Fruit fly (Drosophila melanogaster): Measurements from ENCODE around the gene CG3916.

The CG3916 gene

DNA sequence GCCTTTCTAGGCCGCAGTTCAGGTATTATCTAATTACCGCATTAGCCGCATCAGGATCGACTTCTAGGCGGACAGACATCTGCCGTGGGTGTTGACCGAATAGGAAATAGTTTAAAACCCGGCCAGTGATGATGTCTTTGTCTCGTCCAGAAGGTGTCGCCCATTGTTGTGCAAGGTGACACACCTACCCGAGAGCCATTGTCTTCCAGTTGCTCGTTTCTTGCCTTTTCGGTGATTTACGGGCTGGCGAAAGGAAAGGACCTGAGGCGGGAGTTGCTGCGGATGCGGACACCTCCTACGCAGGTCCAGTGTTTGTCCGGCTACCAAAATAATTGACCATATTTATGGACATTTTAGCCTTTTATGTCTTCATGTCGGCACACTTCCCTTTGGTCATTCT is 19.0 kb downstream of the CG3916 start:
- TF ChIP-seq CG6808 (GFP tag; optimal IDR thresholded peaks at IDR 0.05) (no peak), Lpt (GFP tag; optimal IDR thresholded peaks at IDR 0.05) (no peak), pdm3 (GFP tag; optimal IDR thresholded peaks at IDR 0.05) (no peak), Ets21C (GFP tag; optimal IDR thresholded peaks at IDR 0.05) (no peak), Ets96B (tag; optimal IDR thresholded peaks at IDR 0.05) (no peak), dsx (GFP tag; optimal IDR thresholded peaks at IDR 0.05; ENCODE audit: poor library complexity, severe bottlenecking) (no peak), Smox (GFP tag; optimal IDR thresholded peaks at IDR 0.05) (no peak)

DNA sequence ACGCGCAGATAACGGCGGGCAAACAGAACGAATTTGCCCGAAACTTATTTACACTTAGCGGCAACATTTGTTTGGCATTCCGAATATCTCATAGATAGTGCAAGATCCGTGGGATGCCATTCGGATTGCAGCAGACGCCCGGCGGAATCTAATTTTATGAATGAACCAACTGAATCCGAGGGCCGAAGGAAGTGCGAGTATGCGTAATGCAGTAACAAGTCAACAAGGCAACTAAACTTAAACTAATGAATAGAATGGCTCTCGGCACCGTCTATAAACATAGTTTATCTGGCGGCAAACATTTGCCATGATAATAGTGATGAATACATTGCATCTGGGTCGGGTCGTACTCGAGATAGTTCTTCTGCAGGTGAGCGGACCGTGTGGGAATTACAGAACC is 21.0 kb downstream of the CG3916 start:
- no peak for TF ChIP-seq ss (GFP tag; optimal IDR thresholded peaks at IDR 0.05)
- TF ChIP-seq dsx (GFP tag; optimal IDR thresholded peaks at IDR 0.05; ENCODE audit: poor library complexity, severe bottlenecking), result no peak
- peak; percentile 73 for TF ChIP-seq fkh (GFP tag; optimal IDR thresholded peaks at IDR 0.05)
- TF ChIP-seq CG10631 (GFP tag; optimal IDR thresholded peaks at IDR 0.05), result no peak
- TF ChIP-seq Sox15 (GFP tag; optimal IDR thresholded peaks at IDR 0.05), result no peak

DNA sequence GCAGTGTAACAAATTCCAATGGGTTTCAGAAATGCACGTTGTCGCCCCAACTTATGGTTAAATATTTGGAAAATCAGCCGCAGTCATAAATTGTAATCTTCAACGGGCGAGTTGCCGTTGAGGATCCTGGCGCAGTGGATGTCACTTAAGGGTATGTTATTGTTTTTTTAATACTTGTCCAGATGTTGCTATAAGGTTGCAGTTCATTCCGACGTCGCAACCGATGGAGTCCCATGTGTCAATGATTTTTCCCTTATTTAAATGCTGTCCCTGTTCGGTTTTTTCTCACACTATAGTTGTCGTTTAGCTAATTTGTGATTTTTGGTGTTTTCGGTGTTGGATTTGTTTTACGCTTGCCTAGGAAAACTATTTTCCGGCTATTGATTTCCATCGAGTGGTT is 22.3 kb downstream of the CG3916 start:
- TF ChIP-seq svp (GFP tag) (no peak), CG4318 (GFP tag; optimal IDR thresholded peaks at IDR 0.05) (no peak), CG3032 (tag; optimal IDR thresholded peaks at IDR 0.05) (no peak), Ets21C (GFP tag; optimal IDR thresholded peaks at IDR 0.05) (no peak), CG6808 (GFP tag; optimal IDR thresholded peaks at IDR 0.05) (no peak), vri (GFP tag; optimal IDR thresholded peaks at IDR 0.05) (no peak), CG6163 (GFP tag; IDR thresholded peaks at IDR 0.05) (no peak), Hr39 (GFP tag; optimal IDR thresholded peaks at IDR 0.05) (no peak), esn (GFP tag; optimal IDR thresholded peaks at IDR 0.05) (no peak), net (GFP tag; optimal IDR thresholded peaks at IDR 0.05) (no peak), cyc (GFP tag; optimal IDR thresholded peaks at IDR 0.05) (no peak), salr (GFP tag; optimal IDR thresholded peaks at IDR 0.05) (no peak), CG15336 (GFP tag; IDR thresholded peaks at IDR 0.05) (no peak), Eip75B (GFP tag; optimal IDR thresholded peaks at IDR 0.05) (no peak), Lpt (GFP tag; optimal IDR thresholded peaks at IDR 0.05) (no peak), CG11294 (GFP tag; IDR thresholded peaks at IDR 0.05) (no peak), CG10669 (GFP tag; optimal IDR thresholded peaks at IDR 0.05) (no peak), ss (GFP tag; optimal IDR thresholded peaks at IDR 0.05) (no peak)

DNA sequence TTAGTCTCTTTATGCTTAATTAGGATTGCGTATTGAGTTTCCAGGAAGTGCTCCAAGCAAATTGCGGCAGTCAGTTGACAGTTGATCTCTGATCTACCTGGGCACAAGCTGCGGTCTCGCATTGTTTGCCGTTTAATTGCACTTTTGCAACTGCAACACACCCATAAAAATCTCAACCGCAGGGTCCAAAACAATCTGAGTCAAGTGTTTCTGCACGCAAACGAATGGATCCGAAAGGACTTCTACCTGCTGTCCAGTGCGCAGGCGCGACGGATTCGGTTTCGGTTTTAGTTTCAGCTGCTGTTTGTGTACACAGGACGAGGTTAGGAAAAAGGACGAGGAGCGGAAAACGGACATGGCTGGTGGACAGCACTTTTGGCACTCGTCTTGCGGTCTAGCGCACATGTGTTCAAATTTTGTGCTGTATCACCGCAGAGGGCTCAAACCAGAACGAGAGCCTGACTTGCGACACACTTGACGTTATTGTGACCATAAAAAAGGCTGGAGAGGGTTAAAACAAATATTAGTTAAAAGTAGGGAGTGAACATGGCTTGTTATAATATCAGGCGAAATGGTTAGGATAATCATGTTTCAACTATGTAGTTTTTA is 23.3 kb downstream of the CG3916 start:
- TF ChIP-seq net (GFP tag; optimal IDR thresholded peaks at IDR 0.05) (no peak), topi (GFP tag; optimal IDR thresholded peaks at IDR 0.05) (no peak), OdsH (GFP tag; optimal IDR thresholded peaks at IDR 0.05) (no peak), Ets96B (tag; optimal IDR thresholded peaks at IDR 0.05) (no peak), esn (GFP tag; optimal IDR thresholded peaks at IDR 0.05) (no peak), CG3032 (tag; optimal IDR thresholded peaks at IDR 0.05) (no peak), CG8632 (GFP tag; optimal IDR thresholded peaks at IDR 0.05) (no peak), Ets21C (GFP tag; optimal IDR thresholded peaks at IDR 0.05) (no peak), ss (GFP tag; optimal IDR thresholded peaks at IDR 0.05) (no peak), achi (GFP tag; optimal IDR thresholded peaks at IDR 0.05) (no peak), CG8319 (GFP tag; optimal IDR thresholded peaks at IDR 0.05) (no peak), Eip75B (GFP tag; optimal IDR thresholded peaks at IDR 0.05) (no peak), CG32006 (GFP tag; optimal IDR thresholded peaks at IDR 0.05) (no peak), CG6792 (GFP tag; optimal IDR thresholded peaks at IDR 0.05) (no peak), pdm3 (GFP tag; optimal IDR thresholded peaks at IDR 0.05) (no peak), fd85E (GFP tag; optimal IDR thresholded peaks at IDR 0.05) (no peak), Met (GFP tag; optimal IDR thresholded peaks at IDR 0.05) (no peak), dsx (GFP tag; optimal IDR thresholded peaks at IDR 0.05; ENCODE audit: poor library complexity, severe bottlenecking) (no peak), CG6163 (GFP tag; IDR thresholded peaks at IDR 0.05) (no peak)
